Fruit fly (Drosophila melanogaster) whole organism: Measurements from ENCODE around the gene CG10486.

Experiments used
- Dll ChIP-seq: fragments of >200 bp; optimal IDR thresholded peaks from 2 replicates; lab custom pipeline; 2017
- EcR ChIP-seq, 2 experiments: fragments of >200 bp; optimal IDR thresholded peaks; 2 replicates each; lab custom pipeline; 2017; ENCODE audit warnings: missing biosample characterization in 2 of 2, missing genetic modification characterization in 2 of 2, missing genetic modification reagents in 2 of 2

DNA sequence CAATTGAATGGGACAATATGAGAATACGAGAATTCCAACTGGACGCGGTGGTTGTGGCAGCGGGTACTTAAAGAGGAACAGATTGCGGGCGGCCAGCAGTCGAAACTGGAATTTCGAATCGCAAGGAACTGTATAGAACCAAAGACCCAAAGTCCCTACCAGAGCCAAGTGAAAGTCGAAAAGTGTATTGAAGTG is 24.4 kb downstream of the CG10486 start, which contains the start of gene CG13287:
- TF ChIP-seq Dll (lab: Kevin White, UChicago), result no peak
- TF ChIP-seq EcR (GFP tag; optimal IDR thresholded peaks at IDR 0.05; lab: Kevin White, UChicago), result no peak
